Fruit fly (Drosophila melanogaster) whole organism, prepupa: Measurements from ENCODE around the gene CG5910.

Experiments used
- Blimp-1 ChIP-seq: fragments of 200-800 bp; sonication (Bioruptor generic); optimal IDR thresholded peaks from 3 replicates; lab custom pipeline; 2017; ENCODE audit warnings: missing biosample characterization, missing genetic modification characterization, mild to moderate bottlenecking, moderate library complexity, missing genetic modification reagents
- CG10669 ChIP-seq: fragments of 200-800 bp; sonication (Bioruptor generic); optimal IDR thresholded peaks from 3 replicates; lab custom pipeline; 2018; ENCODE audit warnings: missing biosample characterization, mild to moderate bottlenecking, missing genetic modification characterization, moderate library complexity
- CG11294 ChIP-seq: fragments of 200-800 bp; sonication (Bioruptor generic); IDR thresholded peaks from 2 replicates; pipeline ENCODE4 v1.3.6; 2022; ENCODE audit warnings: missing biosample characterization, missing genetic modification characterization
- CG11762 ChIP-seq: fragments of 200-800 bp; sonication (Bioruptor generic); optimal IDR thresholded peaks from 3 replicates; lab custom pipeline; 2016; ENCODE audit warnings: missing biosample characterization, missing genetic modification characterization; ENCODE audit not compliant: insufficient read depth
- CG16779 ChIP-seq: fragments of 200-800 bp; sonication (Bioruptor generic); optimal IDR thresholded peaks from 3 replicates; lab custom pipeline; 2017; ENCODE audit warnings: missing biosample characterization, mild to moderate bottlenecking, missing genetic modification characterization
- CG3032 ChIP-seq: fragments of 200-800 bp; optimal IDR thresholded peaks from 2 replicates; lab custom pipeline; 2019; ENCODE audit warnings: missing biosample characterization, mild to moderate bottlenecking, missing genetic modification characterization, moderate library complexity
- CG31627 ChIP-seq: fragments of 200-800 bp; sonication (Bioruptor generic); optimal IDR thresholded peaks from 3 replicates; lab custom pipeline; 2016; ENCODE audit warnings: missing biosample characterization, missing genetic modification characterization
- CG34406 ChIP-seq: fragments of 200-800 bp; sonication (Bioruptor generic); optimal IDR thresholded peaks from 3 replicates; lab custom pipeline; 2016; ENCODE audit warnings: missing biosample characterization, missing genetic modification characterization
- CG3919 ChIP-seq: fragments of 200-800 bp; sonication (Bioruptor generic); optimal IDR thresholded peaks from 3 replicates; lab custom pipeline; 2016; ENCODE audit warnings: missing biosample characterization, missing genetic modification characterization
- CG4318 ChIP-seq: fragments of 200-800 bp; sonication (Bioruptor generic); optimal IDR thresholded peaks from 3 replicates; lab custom pipeline; 2017; ENCODE audit warnings: missing biosample characterization, mild to moderate bottlenecking, missing genetic modification characterization
- CG6276 ChIP-seq: fragments of 200-800 bp; sonication (Bioruptor generic); optimal IDR thresholded peaks from 2 replicates; lab custom pipeline; 2017; ENCODE audit warnings: missing biosample characterization, mild to moderate bottlenecking, missing genetic modification characterization
- CG6792 ChIP-seq: fragments of 200-800 bp; sonication (Bioruptor generic); optimal IDR thresholded peaks from 3 replicates; lab custom pipeline; 2016; ENCODE audit warnings: missing biosample characterization, missing genetic modification characterization
- CG6808 ChIP-seq: fragments of 200-800 bp; sonication (Bioruptor generic); optimal IDR thresholded peaks from 3 replicates; lab custom pipeline; 2017; ENCODE audit warnings: missing biosample characterization, missing genetic modification characterization, mild to moderate bottlenecking, moderate library complexity, missing genetic modification reagents
- CG6854 ChIP-seq: fragments of 200-800 bp; sonication (Bioruptor generic); optimal IDR thresholded peaks from 2 replicates; lab custom pipeline; 2017; ENCODE audit warnings: missing biosample characterization, mild to moderate bottlenecking, missing genetic modification characterization
- CG7368 ChIP-seq: fragments of 200-800 bp; sonication (Bioruptor generic); optimal IDR thresholded peaks from 3 replicates; lab custom pipeline; 2016; ENCODE audit warnings: missing biosample characterization, missing genetic modification characterization
- CG8119 ChIP-seq: fragments of 200-800 bp; sonication (Bioruptor generic); IDR thresholded peaks from 3 replicates; pipeline ENCODE4 v1.3.6; 2022; ENCODE audit warnings: missing biosample characterization, missing genetic modification characterization
- CG8319 ChIP-seq: fragments of 200-800 bp; sonication (Bioruptor generic); optimal IDR thresholded peaks from 3 replicates; lab custom pipeline; 2016; ENCODE audit warnings: missing biosample characterization, missing genetic modification characterization
- CG8632 ChIP-seq: fragments of 200-800 bp; sonication (Bioruptor generic); optimal IDR thresholded peaks from 3 replicates; lab custom pipeline; 2016; ENCODE audit warnings: missing biosample characterization, missing genetic modification characterization
- Eip78C ChIP-seq: fragments of 200-800 bp; sonication (Bioruptor generic); peaks from one replicate; lab custom pipeline; 2016; ENCODE audit warnings: missing biosample characterization, missing genetic modification characterization
- Eip93F ChIP-seq: fragments of 200-800 bp; sonication (Bioruptor generic); optimal IDR thresholded peaks from 2 replicates; lab custom pipeline; 2016; ENCODE audit warnings: missing biosample characterization, mild to moderate bottlenecking, missing genetic modification characterization
- Ets21C ChIP-seq: fragments of 200-800 bp; sonication (Bioruptor generic); optimal IDR thresholded peaks from 3 replicates; lab custom pipeline; 2016; ENCODE audit warnings: missing biosample characterization, missing genetic modification characterization
- Ets96B ChIP-seq: fragments of 200-800 bp; optimal IDR thresholded peaks from 2 replicates; lab custom pipeline; 2019; ENCODE audit warnings: missing biosample characterization, mild to moderate bottlenecking, missing genetic modification characterization, moderate library complexity
- Gug ChIP-seq: fragments of 200-800 bp; sonication (Bioruptor generic); IDR thresholded peaks from 2 replicates; pipeline ENCODE4 v1.3.6; 2022; ENCODE audit warnings: missing biosample characterization, missing genetic modification characterization
- Hr39 ChIP-seq: fragments of 200-800 bp; sonication (Bioruptor generic); optimal IDR thresholded peaks from 2 replicates; lab custom pipeline; 2016; ENCODE audit warnings: missing biosample characterization, missing genetic modification characterization
- Hr4 ChIP-seq: fragments of 200-800 bp; sonication (Bioruptor generic); optimal IDR thresholded peaks from 3 replicates; lab custom pipeline; 2016; ENCODE audit warnings: missing biosample characterization, missing genetic modification characterization
- Lpt ChIP-seq: fragments of 200-800 bp; sonication (Bioruptor generic); optimal IDR thresholded peaks from 3 replicates; lab custom pipeline; 2016; ENCODE audit warnings: missing biosample characterization, missing genetic modification characterization
- Met ChIP-seq: fragments of 200-800 bp; sonication (Bioruptor generic); optimal IDR thresholded peaks from 3 replicates; lab custom pipeline; 2016; ENCODE audit warnings: missing biosample characterization, missing genetic modification characterization
- Smox ChIP-seq: fragments of 200-800 bp; sonication (Bioruptor generic); optimal IDR thresholded peaks from 3 replicates; lab custom pipeline; 2016; ENCODE audit warnings: missing biosample characterization, missing genetic modification characterization
- Sox14 ChIP-seq: fragments of 200-800 bp; sonication (Bioruptor generic); optimal IDR thresholded peaks from 3 replicates; lab custom pipeline; 2016; ENCODE audit warnings: missing biosample characterization, missing genetic modification characterization
- Sox15 ChIP-seq: fragments of 200-800 bp; sonication (Bioruptor generic); optimal IDR thresholded peaks from 3 replicates; lab custom pipeline; 2016; ENCODE audit warnings: missing biosample characterization, missing genetic modification characterization
- achi ChIP-seq: fragments of 200-800 bp; sonication (Bioruptor generic); optimal IDR thresholded peaks from 3 replicates; lab custom pipeline; 2016; ENCODE audit warnings: missing biosample characterization, missing genetic modification characterization
- acj6 ChIP-seq: fragments of 200-800 bp; sonication (Bioruptor generic); optimal IDR thresholded peaks from 3 replicates; lab custom pipeline; 2016; ENCODE audit warnings: missing biosample characterization, missing genetic modification characterization
- cyc ChIP-seq: fragments of 200-800 bp; sonication (Bioruptor generic); optimal IDR thresholded peaks from 3 replicates; lab custom pipeline; 2016; ENCODE audit warnings: missing biosample characterization, missing genetic modification characterization
- dac ChIP-seq: fragments of 200-800 bp; sonication (Bioruptor generic); optimal IDR thresholded peaks from 2 replicates; lab custom pipeline; 2017; ENCODE audit warnings: missing biosample characterization, mild to moderate bottlenecking, missing genetic modification characterization
- dsx ChIP-seq: fragments of 200-800 bp; optimal IDR thresholded peaks from 3 replicates; lab custom pipeline; 2019; ENCODE audit warnings: missing biosample characterization, mild to moderate bottlenecking, missing genetic modification characterization, moderate library complexity; ENCODE audit not compliant: poor library complexity, severe bottlenecking
- eg ChIP-seq: fragments of 200-800 bp; sonication (Bioruptor generic); IDR thresholded peaks from 3 replicates; pipeline ENCODE4 v1.3.6; 2022; ENCODE audit warnings: missing biosample characterization, missing genetic modification characterization
- fkh ChIP-seq: fragments of 200-800 bp; sonication (Bioruptor generic); optimal IDR thresholded peaks from 3 replicates; lab custom pipeline; 2017; ENCODE audit warnings: missing biosample characterization, mild to moderate bottlenecking, missing genetic modification characterization, moderate library complexity
- lz ChIP-seq: fragments of 200-800 bp; sonication (Bioruptor generic); optimal IDR thresholded peaks from 3 replicates; lab custom pipeline; 2016; ENCODE audit warnings: missing biosample characterization, missing genetic modification characterization
- net ChIP-seq: fragments of 200-800 bp; sonication (Bioruptor generic); optimal IDR thresholded peaks from 3 replicates; lab custom pipeline; 2016; ENCODE audit warnings: missing biosample characterization, missing genetic modification characterization
- pdm3 ChIP-seq: fragments of 200-800 bp; sonication (Bioruptor generic); optimal IDR thresholded peaks from 3 replicates; lab custom pipeline; 2016; ENCODE audit warnings: missing biosample characterization, missing genetic modification characterization
- spab ChIP-seq: fragments of 200-800 bp; sonication (Bioruptor generic); optimal IDR thresholded peaks from 2 replicates; lab custom pipeline; 2017; ENCODE audit warnings: missing biosample characterization, mild to moderate bottlenecking, missing genetic modification characterization, missing genetic modification reagents
- ss ChIP-seq, 2 experiments: fragments of 200-800 bp; sonication (Bioruptor generic); optimal IDR thresholded peaks; 2 replicates in 1 of 2; 3 replicates in 1 of 2; lab custom pipeline; 2017 to 2018; ENCODE audit warnings: mild to moderate bottlenecking in 2 of 2, missing biosample characterization in 2 of 2, missing genetic modification characterization in 2 of 2, moderate library complexity in 1 of 2
- svp ChIP-seq: fragments of 200-800 bp; sonication (Bioruptor generic); peaks from one replicate; lab custom pipeline; 2016; ENCODE audit warnings: missing biosample characterization, missing genetic modification characterization
- topi ChIP-seq: fragments of 200-800 bp; sonication (Bioruptor generic); optimal IDR thresholded peaks from 3 replicates; lab custom pipeline; 2016; ENCODE audit warnings: missing biosample characterization, missing genetic modification characterization
- vri ChIP-seq: fragments of 200-800 bp; sonication (Bioruptor generic); optimal IDR thresholded peaks from 3 replicates; lab custom pipeline; 2016; ENCODE audit warnings: missing biosample characterization, mild to moderate bottlenecking, missing genetic modification characterization

CG5910 gene

dm6 chr3L:20402665-20403492 lies 39.3 kb upstream of the CG5910 start (continued):
- TF ChIP-seq CG8319 (GFP tag; lab: Kevin White, UChicago) = peak; percentile 34
- peak; percentile 17 for TF ChIP-seq net (GFP tag; lab: Kevin White, UChicago)
- TF ChIP-seq CG4318 (GFP tag; lab: Kevin White, UChicago) = no peak
- peak; percentile 77 for TF ChIP-seq CG10669
- TF ChIP-seq CG6276 (GFP tag; lab: Kevin White, UChicago) = no peak
- peak; percentile 56 for TF ChIP-seq CG3919
- no peak for TF ChIP-seq fkh (GFP tag; lab: Kevin White, UChicago)
- peak; percentile 73 for TF ChIP-seq acj6 (GFP tag; lab: Kevin White, UChicago)
- no peak for TF ChIP-seq CG11294 (GFP tag; lab: Robert Waterston, UW)
- TF ChIP-seq cyc (GFP tag; lab: Kevin White, UChicago) = peak; percentile 53
- TF ChIP-seq CG6792 (GFP tag; lab: Kevin White, UChicago) = peak; percentile 72
- TF ChIP-seq dac (GFP tag; lab: Kevin White, UChicago) = no peak
- TF ChIP-seq CG3032 = peak; percentile 85
- TF ChIP-seq spab (GFP tag; lab: Kevin White, UChicago) = peak; percentile 73
- TF ChIP-seq lz (GFP tag; lab: Kevin White, UChicago) = peak; percentile 68
- TF ChIP-seq achi = peak; percentile 66
- TF ChIP-seq Gug (GFP tag; lab: Robert Waterston, UW) = no peak

dm6 chr3L:20403493-20404379 lies 38.5 kb upstream of the CG5910 start:
- TF ChIP-seq fkh (GFP tag; lab: Kevin White, UChicago) (no peak), CG11294 (GFP tag; lab: Robert Waterston, UW) (no peak), Eip93F (GFP tag; lab: Kevin White, UChicago) (peak; percentile 37), Hr39 (GFP tag; lab: Kevin White, UChicago) (peak; percentile 81), Ets96B (tag; lab: Kevin White, UChicago) (peak; percentile 47), CG11762 (GFP tag; lab: Kevin White, UChicago) (no peak), Lpt (GFP tag; lab: Kevin White, UChicago) (no peak), CG3919 (peak; percentile 35), Sox14 (GFP tag; lab: Kevin White, UChicago) (peak; percentile 61), CG34406 (GFP tag; lab: Kevin White, UChicago) (peak; percentile 63), Ets21C (GFP tag; lab: Kevin White, UChicago) (peak; percentile 74), CG3032 (peak; percentile 67), Met (peak; percentile 82), Hr4 (peak; percentile 40), dsx (GFP tag; lab: Kevin White, UChicago) (peak; percentile 97), cyc (GFP tag; lab: Kevin White, UChicago) (peak; percentile 52), vri (GFP tag; lab: Kevin White, UChicago) (no peak), CG6808 (GFP tag; lab: Kevin White, UChicago) (peak; percentile 80), svp (peak; percentile 93), Smox (GFP tag; lab: Kevin White, UChicago) (peak; percentile 58), CG8119 (GFP tag; lab: Robert Waterston, UW) (peak; percentile 41; the same call in 1 of the 3 replicates), ss (GFP tag; optimal IDR thresholded peaks at IDR 0.05; lab: Kevin White, UChicago) (peak; percentile 56 to 79), CG16779 (tag; lab: Kevin White, UChicago) (peak; percentile 40), spab (GFP tag; lab: Kevin White, UChicago) (peak; percentile 62), achi (peak; percentile 39), eg (GFP tag; lab: Robert Waterston, UW) (0 out of 3 replicates have a peak, but pooled peaks have one; percentile 5), Eip78C (GFP tag; lab: Kevin White, UChicago) (peak; percentile 93), CG6854 (GFP tag; lab: Kevin White, UChicago) (peak; percentile 36), CG8632 (GFP tag; lab: Kevin White, UChicago) (peak; percentile 59), topi (GFP tag; lab: Kevin White, UChicago) (peak; percentile 88), CG7368 (GFP tag; lab: Kevin White, UChicago) (no peak), pdm3 (GFP tag; lab: Kevin White, UChicago) (peak; percentile 49), Gug (GFP tag; lab: Robert Waterston, UW) (no peak), lz (GFP tag; lab: Kevin White, UChicago) (peak; percentile 75), Sox15 (GFP tag; lab: Kevin White, UChicago) (peak; percentile 75), Blimp-1 (GFP tag; lab: Kevin White, UChicago) (peak; percentile 62), CG31627 (GFP tag; lab: Kevin White, UChicago) (peak; percentile 83)
